Worm (Caenorhabditis elegans) whole organism, L3 larva: ENCODE results near the gene F56C3.3.
A peak's percentile ranks its signal among the peaks of the same experiment; 100 is the strongest.

Experiments
- R02D3.7 ChIP-seq: fragments of 150-350 bp; optimal IDR thresholded peaks from 2 replicates; lab custom pipeline; 2014; ENCODE audit warnings: missing biosample characterization, missing genetic modification characterization
- ZK546.5 ChIP-seq: sonication (generic microtip); optimal IDR thresholded peaks from 2 replicates; lab custom pipeline; 2017; ENCODE audit warnings: missing biosample characterization, missing genetic modification characterization
- aly-2 ChIP-seq: fragments of 150-350 bp; optimal IDR thresholded peaks from 2 replicates; lab custom pipeline; 2014; ENCODE audit warnings: missing biosample characterization, missing genetic modification characterization
- ama-1 ChIP-seq: fragments of 150-350 bp; optimal IDR thresholded peaks from 2 replicates; lab custom pipeline; 2018
- ceh-28 ChIP-seq: fragments of 150-350 bp; optimal IDR thresholded peaks from 2 replicates; lab custom pipeline; 2014; ENCODE audit warnings: missing biosample characterization, missing genetic modification reagents, missing genetic modification characterization
- ceh-9 ChIP-seq: sonication (generic microtip); optimal IDR thresholded peaks from 2 replicates; lab custom pipeline; 2018; ENCODE audit warnings: missing biosample characterization, missing genetic modification characterization
- daf-12 ChIP-seq: fragments of 150-350 bp; optimal IDR thresholded peaks from 2 replicates; lab custom pipeline; 2014; ENCODE audit warnings: missing biosample characterization, missing genetic modification reagents, missing genetic modification characterization
- egl-5 ChIP-seq: fragments of 150-350 bp; optimal IDR thresholded peaks from 2 replicates; lab custom pipeline; 2017; ENCODE audit warnings: missing biosample characterization, missing genetic modification reagents, missing genetic modification characterization, inconsistent platforms
- elt-1 ChIP-seq: fragments of 150-350 bp; optimal IDR thresholded peaks from 2 replicates; lab custom pipeline; 2014; ENCODE audit warnings: missing biosample characterization, missing genetic modification characterization
- elt-2 ChIP-seq: sonication (generic microtip); optimal IDR thresholded peaks from 2 replicates; lab custom pipeline; 2016; ENCODE audit warnings: missing genetic modification reagents, mild to moderate bottlenecking, missing genetic modification characterization, missing compliant biosample characterization
- elt-3 ChIP-seq, 3 experiments: fragments of 150-350 bp in 1 of 3; sonication (generic microtip) in 2 of 3; optimal IDR thresholded peaks; 2 replicates in 2 of 3; 4 replicates in 1 of 3; lab custom pipeline; 2014 to 2017; ENCODE audit warnings: missing biosample characterization in 3 of 3, missing genetic modification characterization in 3 of 3
- eor-1 ChIP-seq, 2 experiments: fragments of 150-350 bp; optimal IDR thresholded peaks; 2 replicates each; lab custom pipeline; 2014 to 2018; ENCODE audit warnings: missing biosample characterization in 2 of 2, missing genetic modification characterization in 2 of 2
- fkh-10 ChIP-seq: sonication (generic microtip); optimal IDR thresholded peaks from 2 replicates; lab custom pipeline; 2017; ENCODE audit warnings: missing biosample characterization, missing genetic modification reagents, missing genetic modification characterization
- fkh-2 ChIP-seq: fragments of 150-350 bp; optimal IDR thresholded peaks from 2 replicates; lab custom pipeline; 2014; ENCODE audit warnings: missing biosample characterization, missing genetic modification reagents, missing genetic modification characterization
- fos-1 ChIP-seq: fragments of 150-350 bp; optimal IDR thresholded peaks from 2 replicates; lab custom pipeline; 2014; ENCODE audit warnings: missing biosample characterization, missing genetic modification characterization
- hmg-11 ChIP-seq: sonication (generic microtip); optimal IDR thresholded peaks from 2 replicates; lab custom pipeline; 2016; ENCODE audit warnings: missing genetic modification characterization, missing compliant biosample characterization
- jun-1 ChIP-seq: fragments of 150-350 bp; optimal IDR thresholded peaks from 2 replicates; lab custom pipeline; 2014; ENCODE audit warnings: missing biosample characterization, missing genetic modification reagents, missing genetic modification characterization
- lin-15B ChIP-seq: fragments of 150-350 bp; optimal IDR thresholded peaks from 2 replicates; lab custom pipeline; 2014; ENCODE audit warnings: missing biosample characterization, missing genetic modification characterization
- lin-39 ChIP-seq: fragments of 150-350 bp; optimal IDR thresholded peaks from 2 replicates; lab custom pipeline; 2018; ENCODE audit warnings: missing biosample characterization, missing genetic modification reagents, missing genetic modification characterization
- lsy-12 ChIP-seq: sonication (generic microtip); optimal IDR thresholded peaks from 2 replicates; lab custom pipeline; 2016; ENCODE audit warnings: mild to moderate bottlenecking, missing genetic modification characterization, missing compliant biosample characterization
- nfya-1 ChIP-seq: sonication (generic microtip); optimal IDR thresholded peaks from 2 replicates; lab custom pipeline; 2017; ENCODE audit warnings: missing genetic modification characterization, mild to moderate bottlenecking, missing compliant biosample characterization, antibody characterized with exemption, moderate library complexity; ENCODE audit not compliant: insufficient read depth
- nhr-11 ChIP-seq: fragments of 150-350 bp; optimal IDR thresholded peaks from 2 replicates; lab custom pipeline; 2014; ENCODE audit warnings: missing biosample characterization, missing genetic modification characterization
- nhr-12 ChIP-seq: fragments of 150-350 bp; optimal IDR thresholded peaks from 2 replicates; lab custom pipeline; 2014; ENCODE audit warnings: missing biosample characterization, missing genetic modification characterization
- nhr-23 ChIP-seq: fragments of 150-350 bp; optimal IDR thresholded peaks from 2 replicates; lab custom pipeline; 2014; ENCODE audit warnings: missing biosample characterization, missing genetic modification reagents, missing genetic modification characterization
- nhr-237 ChIP-seq: fragments of 150-350 bp; optimal IDR thresholded peaks from 2 replicates; lab custom pipeline; 2014; ENCODE audit warnings: missing biosample characterization, missing genetic modification characterization
- nhr-28 ChIP-seq: fragments of 150-350 bp; optimal IDR thresholded peaks from 2 replicates; lab custom pipeline; 2014; ENCODE audit warnings: missing biosample characterization, missing genetic modification characterization
- nhr-76 ChIP-seq: fragments of 150-350 bp; sonication (generic microtip); optimal IDR thresholded peaks from 5 replicates; lab custom pipeline; 2014; ENCODE audit warnings: missing biosample characterization, missing genetic modification characterization
- pha-4 ChIP-seq: fragments of 150-350 bp; optimal IDR thresholded peaks from 2 replicates; lab custom pipeline; 2014; ENCODE audit warnings: missing biosample characterization, missing genetic modification reagents, missing genetic modification characterization
- pqm-1 ChIP-seq: fragments of 150-350 bp; optimal IDR thresholded peaks from 2 replicates; lab custom pipeline; 2017; ENCODE audit warnings: missing biosample characterization, missing genetic modification characterization, inconsistent platforms
- skn-1 ChIP-seq: fragments of 150-350 bp; optimal IDR thresholded peaks from 2 replicates; lab custom pipeline; 2014; ENCODE audit warnings: missing biosample characterization, missing genetic modification characterization
- snpc-4 ChIP-seq: fragments of 150-350 bp; optimal IDR thresholded peaks from 2 replicates; lab custom pipeline; 2014; ENCODE audit warnings: missing biosample characterization, missing genetic modification characterization
- tbx-2 ChIP-seq: sonication (generic microtip); optimal IDR thresholded peaks from 2 replicates; lab custom pipeline; 2016; ENCODE audit warnings: mild to moderate bottlenecking, missing genetic modification characterization, missing compliant biosample characterization
- unc-39 ChIP-seq: sonication (generic microtip); optimal IDR thresholded peaks from 4 replicates; lab custom pipeline; 2017; ENCODE audit warnings: missing biosample characterization, missing genetic modification characterization
- zag-1 ChIP-seq: fragments of 150-350 bp; optimal IDR thresholded peaks from 2 replicates; lab custom pipeline; 2014; ENCODE audit warnings: missing biosample characterization, missing genetic modification characterization
- ztf-4 ChIP-seq: fragments of 150-350 bp; optimal IDR thresholded peaks from 2 replicates; lab custom pipeline; 2014; ENCODE audit warnings: missing biosample characterization, missing genetic modification characterization

F56C3.3 gene

DNA sequence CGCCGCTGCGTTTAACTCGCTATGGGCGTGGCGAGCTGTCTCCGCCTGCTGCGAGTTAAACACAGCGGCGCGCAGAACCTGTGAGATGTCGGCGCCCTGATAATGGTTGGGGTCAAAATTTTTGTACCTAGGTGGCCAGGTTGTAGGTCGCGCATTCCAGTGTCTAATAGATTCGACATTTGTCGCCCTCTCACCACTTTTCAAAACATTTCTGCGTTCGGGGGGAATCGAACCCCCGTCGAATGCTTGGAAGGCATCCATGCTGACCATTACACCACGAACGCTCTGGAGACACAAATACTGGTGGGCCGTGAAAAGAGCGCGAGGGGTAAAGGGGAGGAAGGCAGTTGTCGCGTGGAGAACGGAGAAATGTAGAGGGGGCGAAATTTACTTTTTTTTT, 21.2 kb upstream of the F56C3.3 start (continued):
- TF ChIP-seq fkh-2 (no peak), jun-1 (tag; lab: Kevin White, UChicago) (peak; percentile 44), lsy-12 (tag; lab: Kevin White, UChicago) (peak; percentile 2), nhr-237 (tag; lab: Kevin White, UChicago) (no peak), elt-1 (no peak)
- TF ChIP-seq, all 47 proteins: peak for 13

ce11 chrX:1372464-1372863, 14.3 kb upstream of the F56C3.3 start:
- TF ChIP-seq nhr-237 (tag; lab: Kevin White, UChicago): no peak

DNA sequence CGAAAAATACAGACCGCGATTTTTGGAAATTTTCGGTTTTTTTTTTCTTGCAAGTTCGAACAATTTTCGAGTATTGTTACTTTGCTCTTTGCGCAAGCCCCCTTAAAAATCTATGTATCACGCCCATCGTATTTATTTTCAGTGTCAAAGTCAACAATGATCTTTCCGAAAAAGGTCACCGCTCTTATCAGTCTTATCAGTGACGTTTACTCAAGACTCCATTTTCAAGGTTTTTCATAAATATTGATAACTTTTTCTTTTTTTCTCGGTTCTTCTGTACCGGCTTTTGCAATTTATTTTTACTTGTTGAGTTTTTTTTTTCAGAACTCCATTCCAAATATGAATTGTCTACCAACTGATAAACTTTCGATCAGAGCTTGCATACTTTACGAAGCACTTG, 13.5 kb upstream of the F56C3.3 start, which contains the start of gene fbxa-190:
fbxa-190 (plus strand) TSS at position 325 of the 400 bp plus-strand sequence.
- TF ChIP-seq pha-4 (tag; lab: Kevin White, UChicago) (peak; percentile 41), pqm-1 (peak; percentile 77), elt-2 (tag; lab: Kevin White, UChicago) (peak; percentile 67), tbx-2 (tag; lab: Kevin White, UChicago) (no peak)
- TF ChIP-seq, all 47 proteins: peak for 3

- TF ChIP-seq ceh-28 (tag; lab: Kevin White, UChicago) (peak; percentile 10), nhr-28 (tag; lab: Kevin White, UChicago) (no peak), tbx-2 (tag; lab: Kevin White, UChicago) (peak; percentile 2), elt-2 (tag; lab: Kevin White, UChicago) (peak; percentile 9)
Measured at ce11 chrX:1370736-1371281, 12.6 kb upstream of the F56C3.3 start, which contains the start of gene F56C3.7. TSS of gene F56C3.7 (minus strand) at chrX:1370786.

DNA sequence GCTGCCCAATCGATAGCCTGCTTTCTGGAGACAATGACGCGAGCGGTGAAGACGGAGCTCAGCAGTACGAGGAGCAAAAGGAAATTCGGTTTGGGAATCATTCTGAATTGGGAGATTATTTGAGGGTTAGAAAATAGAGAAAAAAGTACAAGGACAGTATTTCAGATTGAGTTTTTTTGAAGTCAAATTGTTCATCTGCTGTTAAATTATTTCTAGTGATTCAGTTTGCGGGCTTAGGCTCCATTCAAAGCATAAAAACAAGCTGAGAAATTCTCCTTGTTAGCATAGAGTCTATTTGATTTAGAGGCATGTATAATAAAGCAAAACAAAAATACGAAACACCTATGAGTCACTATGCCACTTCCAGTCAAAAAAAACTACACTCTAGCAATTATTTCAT, 9.2 kb upstream of the F56C3.3 start, which contains the start of gene dgn-2:
dgn-2 (minus strand) TSS at position 101 of the 400 bp plus-strand sequence.
- TF ChIP-seq hmg-11 (tag; lab: Kevin White, UChicago) (no peak), zag-1 (tag; lab: Kevin White, UChicago) (no peak), pha-4 (tag; lab: Kevin White, UChicago) (no peak), nfya-1 (tag; lab: Kevin White, UChicago) (no peak), unc-39 (tag; lab: Kevin White, UChicago) (no peak), ama-1 (no peak), aly-2 (tag; lab: Kevin White, UChicago) (no peak), fkh-10 (GFP tag; lab: Kevin White, UChicago) (no peak), lsy-12 (tag; lab: Kevin White, UChicago) (no peak), jun-1 (tag; lab: Kevin White, UChicago) (no peak)

- TF ChIP-seq jun-1 (tag; lab: Kevin White, UChicago) (no peak), R02D3.7 (tag; lab: Kevin White, UChicago) (no peak), skn-1 (tag; lab: Kevin White, UChicago) (no peak), nhr-23 (tag; lab: Kevin White, UChicago) (no peak), nhr-76 (no peak), ceh-28 (tag; lab: Kevin White, UChicago) (no peak), ZK546.5 (tag; lab: Kevin White, UChicago) (no peak), nhr-237 (tag; lab: Kevin White, UChicago) (no peak)
Measured at ce11 chrX:1360631-1361030, 2.4 kb upstream of the F56C3.3 start, which contains the start of gene F56C3.4. TSS of gene F56C3.4 (minus strand) at chrX:1360731.

DNA sequence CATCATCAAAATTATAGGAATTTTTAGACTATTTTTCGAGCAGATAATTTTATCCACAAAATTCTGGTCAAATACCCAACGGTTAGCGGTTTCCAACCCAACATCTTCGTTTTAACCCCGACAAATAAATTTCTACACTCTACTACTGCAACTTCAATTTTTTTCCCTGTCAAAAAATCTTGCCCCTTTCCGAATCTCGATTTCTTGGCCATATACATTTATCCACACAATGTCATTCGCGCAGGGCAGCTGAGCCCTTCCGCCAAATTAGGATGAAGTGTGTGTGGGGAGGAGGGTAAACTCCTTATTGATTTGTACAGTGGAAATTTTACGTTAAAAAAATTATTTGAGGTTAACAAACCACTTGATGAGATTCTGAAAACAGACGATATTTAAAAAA, 13.4 kb downstream of the F56C3.3 start:
- TF ChIP-seq tbx-2 (tag; lab: Kevin White, UChicago) (peak; percentile 98), nhr-12 (tag; lab: Kevin White, UChicago) (peak; percentile 26), R02D3.7 (tag; lab: Kevin White, UChicago) (peak; percentile 90), fos-1 (tag; lab: Kevin White, UChicago) (peak; percentile 93), elt-3 (tag; optimal IDR thresholded peaks at IDR 0.05; lab: Kevin White, UChicago) (peak; percentile 50 to 96 (median 81)), hmg-11 (tag; lab: Kevin White, UChicago) (peak; percentile 97), fkh-2 (peak; percentile 59), unc-39 (tag; lab: Kevin White, UChicago) (peak; percentile 45), nfya-1 (tag; lab: Kevin White, UChicago) (peak; percentile 92), snpc-4 (peak; percentile 95), ceh-28 (tag; lab: Kevin White, UChicago) (peak; percentile 99), elt-2 (tag; lab: Kevin White, UChicago) (peak; percentile 78), nhr-76 (peak; percentile 67), ztf-4 (tag; lab: Kevin White, UChicago) (peak; percentile 72), aly-2 (tag; lab: Kevin White, UChicago) (peak; percentile 91), jun-1 (tag; lab: Kevin White, UChicago) (peak; percentile 99), egl-5 (peak; percentile 83), skn-1 (tag; lab: Kevin White, UChicago) (peak; percentile 96), eor-1 (tag; optimal IDR thresholded peaks at IDR 0.05; lab: Kevin White, UChicago) (peak in 1 of 2 experiments; percentile 81), ZK546.5 (tag; lab: Kevin White, UChicago) (no peak), nhr-28 (tag; lab: Kevin White, UChicago) (peak; percentile 81), fkh-10 (GFP tag; lab: Kevin White, UChicago) (peak; percentile 97), nhr-23 (tag; lab: Kevin White, UChicago) (peak; percentile 97), lsy-12 (tag; lab: Kevin White, UChicago) (peak; percentile 92), ceh-9 (no peak), nhr-11 (tag; lab: Kevin White, UChicago) (peak; percentile 94), lin-15B (tag; lab: Kevin White, UChicago) (peak; percentile 38), daf-12 (tag; lab: Kevin White, UChicago) (peak; percentile 69), lin-39 (tag; lab: Kevin White, UChicago) (peak; percentile 97), pha-4 (tag; lab: Kevin White, UChicago) (peak; percentile 97)
